Worm (Caenorhabditis elegans): ENCODE measurements around the gene srh-243.

- TF ChIP-seq flt-1 (GFP tag; IDR thresholded peaks at IDR 0.05) (no peak), med-1 (GFP tag; optimal IDR thresholded peaks at IDR 0.05; ENCODE audit: insufficient read depth) (no peak), klf-2 (GFP tag; conservative IDR thresholded peaks at IDR 0.05) (no peak), ref-1 (GFP tag; conservative IDR thresholded peaks at IDR 0.05) (no peak), cog-1 (tag; optimal IDR thresholded peaks at IDR 0.05) (no peak), tab-1 (GFP tag; IDR thresholded peaks at IDR 0.05) (no peak), ztf-23 (GFP tag; IDR thresholded peaks at IDR 0.05) (no peak)
These were observed at the start of gene srh-243 for ce11 chrV:2870127-2870526.
